Worm (Caenorhabditis elegans) whole organism, young adult: ENCODE measurements around the gene his-63.

Experiments used
- D2030.7 ChIP-seq: fragments of 200-800 bp; sonication (Bioruptor generic); IDR thresholded peaks from 2 replicates; pipeline ENCODE4 v1.3.6; 2022; ENCODE audit warnings: missing genetic modification reagents, missing genetic modification characterization, missing compliant biosample characterization
- F10E7.11 ChIP-seq: sonication (generic microtip); optimal IDR thresholded peaks from 2 replicates; lab custom pipeline; 2017; ENCODE audit warnings: mild to moderate bottlenecking, missing genetic modification characterization, moderate library complexity, missing compliant biosample characterization
- K11D2.4 ChIP-seq: fragments of 200-800 bp; sonication (Bioruptor generic); IDR thresholded peaks from 2 replicates; pipeline ENCODE4 v1.3.6; 2022; ENCODE audit warnings: missing genetic modification reagents, missing genetic modification characterization, missing compliant biosample characterization
- Y53F4B.3 ChIP-seq: fragments of 200-800 bp; sonication (Bioruptor generic); IDR thresholded peaks from 2 replicates; pipeline ENCODE4 v1.3.6; 2022; ENCODE audit warnings: missing genetic modification reagents, missing genetic modification characterization, missing compliant biosample characterization
- Y79H2A.3 ChIP-seq: fragments of 200-800 bp; sonication (Bioruptor generic); conservative IDR thresholded peaks from 2 replicates; pipeline ENCODE4 v1.3.6; 2022; ENCODE audit warnings: missing genetic modification reagents, missing genetic modification characterization, missing compliant biosample characterization
- ama-1 ChIP-seq, 3 experiments: fragments of 150-350 bp in 1 of 3; sonication (generic microtip) in 2 of 3; optimal IDR thresholded peaks; 2 replicates each; lab custom pipeline; 2014 to 2018; ENCODE audit warnings: missing biosample characterization in 2 of 3, missing genetic modification characterization in 2 of 3, missing genetic modification reagents in 2 of 3
- aptf-2 ChIP-seq: fragments of 200-800 bp; sonication (Bioruptor generic); conservative IDR thresholded peaks from 2 replicates; pipeline ENCODE4 v1.3.6; 2022; ENCODE audit warnings: missing genetic modification reagents, missing genetic modification characterization, missing compliant biosample characterization
- aptf-3 ChIP-seq: fragments of 200-800 bp; sonication (Bioruptor generic); IDR thresholded peaks from 2 replicates; pipeline ENCODE4 v1.3.6; 2022; ENCODE audit warnings: missing genetic modification characterization, missing compliant biosample characterization
- attf-6 ChIP-seq: fragments of 200-800 bp; sonication (Bioruptor generic); IDR thresholded peaks from 2 replicates; pipeline ENCODE4 v1.3.6; 2022; ENCODE audit warnings: missing genetic modification reagents, missing genetic modification characterization, missing compliant biosample characterization
- dox-1 ChIP-seq: fragments of 200-800 bp; sonication (Bioruptor generic); IDR thresholded peaks from 2 replicates; pipeline ENCODE4 v1.3.6; 2022; ENCODE audit warnings: missing genetic modification reagents, missing genetic modification characterization, missing compliant biosample characterization
- egl-44 ChIP-seq: fragments of 200-800 bp; sonication (Bioruptor generic); IDR thresholded peaks from 2 replicates; pipeline ENCODE4 v1.3.6; 2022; ENCODE audit warnings: missing genetic modification reagents, missing genetic modification characterization, missing compliant biosample characterization
- gei-17 ChIP-seq: fragments of 200-800 bp; sonication (Bioruptor generic); optimal IDR thresholded peaks from 2 replicates; lab custom pipeline; 2018; ENCODE audit warnings: mild to moderate bottlenecking, missing genetic modification characterization, missing compliant biosample characterization
- him-1 ChIP-seq: sonication (generic microtip); optimal IDR thresholded peaks from 2 replicates; lab custom pipeline; 2016; ENCODE audit warnings: missing genotype, missing genetic modification reagents, missing genetic modification characterization, missing compliant biosample characterization
- hlh-12 ChIP-seq: sonication (generic microtip); optimal IDR thresholded peaks from 2 replicates; lab custom pipeline; 2016; ENCODE audit warnings: missing genetic modification characterization, missing compliant biosample characterization
- hlh-26 ChIP-seq: fragments of 200-800 bp; sonication (Bioruptor generic); conservative IDR thresholded peaks from 2 replicates; pipeline ENCODE4 v1.3.6; 2022; ENCODE audit warnings: missing genetic modification reagents, missing genetic modification characterization, missing compliant biosample characterization
- hsf-1 ChIP-seq: fragments of 200-800 bp; sonication (Bioruptor generic); IDR thresholded peaks from 2 replicates; pipeline ENCODE4 v1.3.6; 2022; ENCODE audit warnings: missing genetic modification reagents, missing genetic modification characterization, missing compliant biosample characterization
- lag-1 ChIP-seq: fragments of 200-800 bp; sonication (Bioruptor generic); IDR thresholded peaks from 2 replicates; pipeline ENCODE4 v1.3.6; 2022; ENCODE audit warnings: missing genetic modification reagents, missing genetic modification characterization, missing compliant biosample characterization
- let-607 ChIP-seq, 2 experiments: fragments of 200-800 bp in 1 of 2; sonication (Bioruptor generic) in 1 of 2; sonication (generic microtip) in 1 of 2; optimal IDR thresholded peaks; 2 replicates each; lab custom pipeline; 2016 to 2018; ENCODE audit warnings: mild to moderate bottlenecking in 2 of 2, missing compliant biosample characterization in 2 of 2, missing genetic modification characterization in 2 of 2, moderate library complexity in 2 of 2, missing genotype in 1 of 2
- lin-26 ChIP-seq: fragments of 200-800 bp; sonication (Bioruptor generic); IDR thresholded peaks from 2 replicates; pipeline ENCODE4 v1.3.6; 2022; ENCODE audit warnings: missing genetic modification reagents, missing genetic modification characterization, missing compliant biosample characterization
- lsy-27 ChIP-seq: sonication (generic microtip); optimal IDR thresholded peaks from 2 replicates; lab custom pipeline; 2017; ENCODE audit warnings: missing genetic modification characterization, mild to moderate bottlenecking, missing compliant biosample characterization, antibody characterized with exemption, missing genotype, borderline replicate concordance; ENCODE audit not compliant: insufficient read depth
- madf-3 ChIP-seq: fragments of 200-800 bp; sonication (Bioruptor generic); IDR thresholded peaks from 2 replicates; pipeline ENCODE4 v1.3.6; 2022; ENCODE audit warnings: missing genetic modification reagents, missing genetic modification characterization, missing compliant biosample characterization
- madf-6 ChIP-seq: fragments of 200-800 bp; sonication (Bioruptor generic); IDR thresholded peaks from 2 replicates; pipeline ENCODE4 v1.3.6; 2022; ENCODE audit warnings: missing genetic modification reagents, missing genetic modification characterization, missing compliant biosample characterization
- mel-28 ChIP-seq: sonication (generic microtip); optimal IDR thresholded peaks from 2 replicates; lab custom pipeline; 2016; ENCODE audit warnings: borderline replicate concordance, mild to moderate bottlenecking, missing genetic modification characterization, missing compliant biosample characterization
- nfya-1 ChIP-seq: sonication (generic microtip); optimal IDR thresholded peaks from 2 replicates; lab custom pipeline; 2017; ENCODE audit warnings: antibody characterized with exemption, missing compliant biosample characterization, missing genetic modification characterization, borderline replicate concordance; ENCODE audit not compliant: insufficient read depth
- nfyb-1 ChIP-seq: fragments of 200-800 bp; sonication (Bioruptor generic); IDR thresholded peaks from 2 replicates; pipeline ENCODE4 v1.3.6; 2022; ENCODE audit warnings: missing genetic modification reagents, missing genetic modification characterization, missing compliant biosample characterization
- nhr-120 ChIP-seq: fragments of 200-800 bp; sonication (Bioruptor generic); IDR thresholded peaks from 2 replicates; pipeline ENCODE4 v1.3.6; 2022; ENCODE audit warnings: missing genetic modification characterization, missing compliant biosample characterization
- nhr-27 ChIP-seq: fragments of 200-800 bp; sonication (Bioruptor generic); optimal IDR thresholded peaks from 2 replicates; lab custom pipeline; 2018; ENCODE audit warnings: mild to moderate bottlenecking, missing genetic modification characterization, moderate library complexity, missing compliant biosample characterization
- nhr-80 ChIP-seq: sonication (generic microtip); optimal IDR thresholded peaks from 2 replicates; lab custom pipeline; 2016; ENCODE audit warnings: missing genetic modification characterization, missing compliant biosample characterization
- pbrm-1 ChIP-seq: fragments of 200-800 bp; sonication (Bioruptor generic); IDR thresholded peaks from 2 replicates; pipeline ENCODE4 v1.3.6; 2022; ENCODE audit warnings: missing genetic modification reagents, missing genetic modification characterization, missing compliant biosample characterization
- rcor-1 ChIP-seq: fragments of 200-800 bp; sonication (Bioruptor generic); IDR thresholded peaks from 2 replicates; pipeline ENCODE4 v1.3.6; 2022; ENCODE audit warnings: missing genetic modification reagents, missing genetic modification characterization, missing compliant biosample characterization
- sea-2 ChIP-seq: fragments of 200-800 bp; sonication (Bioruptor generic); IDR thresholded peaks from 2 replicates; pipeline ENCODE4 v1.3.6; 2022; ENCODE audit warnings: missing genetic modification characterization, missing compliant biosample characterization
- snpc-1.3 ChIP-seq: sonication (generic microtip); optimal IDR thresholded peaks from 2 replicates; lab custom pipeline; 2017; ENCODE audit warnings: missing genetic modification characterization, mild to moderate bottlenecking, missing compliant biosample characterization, antibody characterized with exemption, moderate library complexity, missing genotype, missing genetic modification reagents; ENCODE audit not compliant: insufficient read depth
- tbp1 ChIP-seq: fragments of 200-800 bp; sonication (Bioruptor generic); optimal IDR thresholded peaks from 2 replicates; lab custom pipeline; 2018; ENCODE audit warnings: mild to moderate bottlenecking, missing genetic modification characterization, missing compliant biosample characterization
- tlf-1 ChIP-seq: fragments of 200-800 bp; sonication (Bioruptor generic); optimal IDR thresholded peaks from 2 replicates; lab custom pipeline; 2018; ENCODE audit warnings: mild to moderate bottlenecking, missing genetic modification characterization, missing compliant biosample characterization
- ztf-18 ChIP-seq: sonication (generic microtip); optimal IDR thresholded peaks from 2 replicates; lab custom pipeline; 2016; ENCODE audit warnings: missing genotype, mild to moderate bottlenecking, missing genetic modification characterization, missing compliant biosample characterization
- ztf-22 ChIP-seq: fragments of 200-800 bp; sonication (Bioruptor generic); optimal IDR thresholded peaks from 2 replicates; lab custom pipeline; 2018; ENCODE audit warnings: mild to moderate bottlenecking, missing genetic modification characterization, moderate library complexity, missing compliant biosample characterization

The his-63 gene

DNA sequence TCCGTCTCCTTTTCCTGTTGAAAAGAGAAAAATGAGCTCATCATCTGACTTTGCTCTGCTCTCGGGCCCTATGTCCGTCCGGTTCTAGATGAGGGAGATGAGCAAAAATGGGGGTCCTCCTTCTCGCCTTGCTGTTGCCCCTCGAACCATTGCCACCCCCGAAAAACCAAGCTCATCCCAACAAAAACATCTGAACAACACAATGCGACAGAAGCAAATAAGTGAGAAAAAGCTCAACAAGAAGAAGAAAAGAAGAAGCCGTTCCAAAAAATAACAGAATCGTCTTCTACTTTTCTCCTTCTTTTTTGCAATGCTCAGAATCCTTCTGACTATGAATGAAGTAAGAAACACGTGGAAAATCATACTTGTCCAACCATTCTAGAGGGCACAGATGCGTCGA, 49.2 kb upstream of the his-63 start:
- no peak for TF ChIP-seq lin-26 (GFP tag; lab: Robert Waterston, UW)
- no peak for TF ChIP-seq him-1
- TF ChIP-seq dox-1 (GFP tag; lab: Robert Waterston, UW) = no peak
- no peak for TF ChIP-seq hlh-12 (tag; lab: Kevin White, UChicago)
- TF ChIP-seq Y53F4B.3 (GFP tag; lab: Robert Waterston, UW) = no peak
- TF ChIP-seq hsf-1 (GFP tag; lab: Robert Waterston, UW) = no peak
- TF ChIP-seq K11D2.4 (GFP tag; lab: Robert Waterston, UW) = no peak
- TF ChIP-seq tlf-1 (GFP tag; lab: Kevin White, UChicago) = no peak
- TF ChIP-seq lag-1 (GFP tag; lab: Robert Waterston, UW) = no peak
- no peak for TF ChIP-seq tbp1 (GFP tag; lab: Kevin White, UChicago)
- no peak for TF ChIP-seq madf-3
- TF ChIP-seq D2030.7 = no peak
- TF ChIP-seq aptf-3 (GFP tag; lab: Robert Waterston, UW) = no peak
- TF ChIP-seq Y79H2A.3 (GFP tag; lab: Robert Waterston, UW) = no peak
- no peak for TF ChIP-seq attf-6
- no peak for TF ChIP-seq aptf-2 (GFP tag; lab: Robert Waterston, UW)
- TF ChIP-seq hlh-26 (GFP tag; lab: Robert Waterston, UW) = no peak
- no peak for TF ChIP-seq nhr-80 (tag; lab: Kevin White, UChicago)
- no peak for TF ChIP-seq pbrm-1

ce11 chrIV:11452928-11453327, 46.3 kb upstream of the his-63 start:
- TF ChIP-seq nhr-120 (GFP tag; lab: Robert Waterston, UW) (no peak), F10E7.11 (tag; lab: Kevin White, UChicago) (no peak), D2030.7 (no peak), ama-1 (optimal IDR thresholded peaks at IDR 0.05; lab: Kevin White, UChicago) (no peak), ama-1 (GFP tag; optimal IDR thresholded peaks at IDR 0.05; lab: Kevin White, UChicago) (no peak), snpc-1.3 (tag; lab: Kevin White, UChicago) (no peak), gei-17 (no peak), nfya-1 (no peak), tbp1 (GFP tag; lab: Kevin White, UChicago) (no peak), lsy-27 (tag; lab: Kevin White, UChicago) (no peak), let-607 (tag; optimal IDR thresholded peaks at IDR 0.05; lab: Kevin White, UChicago) (no peak), aptf-3 (GFP tag; lab: Robert Waterston, UW) (no peak), nfyb-1 (GFP tag; lab: Robert Waterston, UW) (no peak), K11D2.4 (GFP tag; lab: Robert Waterston, UW) (no peak), madf-6 (GFP tag; lab: Robert Waterston, UW) (no peak), sea-2 (GFP tag; lab: Robert Waterston, UW) (no peak)

- TF ChIP-seq nhr-80 (tag; lab: Kevin White, UChicago) = peak; percentile 31
- TF ChIP-seq ztf-18 = no peak
Measured at ce11 chrIV:11438255-11438654, 31.6 kb upstream of the his-63 start.

DNA sequence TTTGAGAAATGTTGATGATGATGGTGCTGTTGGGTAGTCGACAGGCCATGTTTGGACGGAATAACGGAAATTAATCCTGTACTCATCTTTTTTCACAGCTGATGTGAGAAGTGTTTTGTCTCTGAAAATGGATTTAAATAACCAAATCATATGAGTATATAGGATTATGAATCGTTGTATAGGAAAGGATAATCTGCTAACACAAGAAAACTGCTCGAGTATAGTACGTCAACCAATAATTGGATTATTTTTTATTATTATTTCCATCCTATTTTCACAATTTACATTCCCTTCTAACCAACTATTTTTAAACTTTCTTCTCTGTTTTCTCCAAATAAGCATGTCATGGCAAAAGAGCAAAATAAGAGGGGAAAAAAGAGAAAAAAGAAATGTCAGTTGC, 29.1 kb upstream of the his-63 start:
- no peak for TF ChIP-seq rcor-1 (GFP tag; lab: Robert Waterston, UW)
- no peak for TF ChIP-seq nhr-27 (tag; lab: Kevin White, UChicago)
- TF ChIP-seq egl-44 = no peak
- TF ChIP-seq mel-28 = no peak
- no peak for TF ChIP-seq ztf-22 (GFP tag; lab: Kevin White, UChicago)
- TF ChIP-seq tlf-1 (GFP tag; lab: Kevin White, UChicago) = no peak
- no peak for TF ChIP-seq let-607 (tag; optimal IDR thresholded peaks at IDR 0.05; lab: Kevin White, UChicago)
- TF ChIP-seq, all 124 proteins: peak for 0
